Worm (Caenorhabditis elegans): Measurements from ENCODE around the gene T16H12.9.

T16H12.9 gene

DNA sequence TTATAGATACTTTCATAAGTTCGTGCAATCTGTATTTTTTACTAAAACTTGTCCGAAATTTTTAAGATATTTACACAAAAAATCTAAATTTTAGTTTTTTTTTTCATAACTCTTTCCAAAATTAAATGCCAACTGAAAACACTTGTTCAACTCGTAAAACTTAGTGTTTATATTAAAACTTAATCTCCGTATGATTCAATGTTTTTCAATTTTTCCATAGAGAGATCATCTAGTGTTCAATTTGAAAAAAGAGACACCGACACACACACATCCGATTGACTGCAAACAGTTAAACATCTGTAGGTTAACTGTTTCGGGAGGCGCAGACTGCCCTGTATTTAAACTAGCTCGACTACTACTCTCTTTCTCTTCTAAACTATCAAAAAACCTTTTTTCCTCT, at the start of gene T16H12.9:
Gene T16H12.9, plus strand, starts transcription at position 301 of the 400 bp plus-strand sequence.
- TF ChIP-seq nhr-19 (GFP tag; conservative IDR thresholded peaks at IDR 0.05) (no peak), grh-1 (GFP tag; IDR thresholded peaks at IDR 0.05) (no peak), irx-1 (tag; optimal IDR thresholded peaks at IDR 0.05) (no peak), mef-2 (tag; optimal IDR thresholded peaks at IDR 0.05) (no peak), snu-23 (GFP tag; optimal IDR thresholded peaks at IDR 0.05) (no peak), tlp-1 (tag; optimal IDR thresholded peaks at IDR 0.05) (no peak), fkh-4 (tag; optimal IDR thresholded peaks at IDR 0.05; ENCODE audit: borderline replicate concordance) (no peak), hpl-2 (GFP tag; optimal IDR thresholded peaks at IDR 0.05) (no peak), unc-62 (GFP tag; optimal IDR thresholded peaks at IDR 0.05) (no peak), pax-3 (tag; optimal IDR thresholded peaks at IDR 0.05) (no peak), unc-86 (tag; optimal IDR thresholded peaks at IDR 0.05) (no peak), isw-1 (GFP tag; IDR thresholded peaks at IDR 0.05) (no peak), fos-1 (tag; optimal IDR thresholded peaks at IDR 0.05) (no peak)

DNA sequence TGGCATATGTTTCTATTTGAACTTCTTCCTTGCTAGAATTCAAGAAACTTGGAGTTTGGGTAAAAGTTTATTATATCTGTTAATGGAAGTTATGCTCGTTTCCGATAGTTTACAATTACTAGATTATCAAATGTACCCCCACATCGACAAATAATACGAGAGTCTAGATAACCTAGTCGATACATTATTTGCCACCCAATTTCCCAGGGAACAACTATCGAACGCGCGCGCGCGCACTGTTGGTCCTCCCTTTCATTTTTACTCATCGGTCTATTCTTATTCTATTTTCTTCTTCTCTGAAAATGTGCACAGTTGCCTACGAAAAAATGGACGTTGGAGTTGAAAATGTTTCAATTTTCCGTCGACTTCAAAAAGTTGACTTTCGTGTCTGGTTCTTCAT, 48.5 kb upstream of the T16H12.9 start, which contains the start of gene T16G12.13:
Gene T16G12.13, plus strand, starts transcription at position 293 of the 400 bp plus-strand sequence.
- TF ChIP-seq mef-2 (tag; optimal IDR thresholded peaks at IDR 0.05), result no peak
- TF ChIP-seq isw-1 (GFP tag; IDR thresholded peaks at IDR 0.05), result no peak
- no peak for TF ChIP-seq sptf-1 (tag; optimal IDR thresholded peaks at IDR 0.05)
- no peak for TF ChIP-seq skn-1 (tag; optimal IDR thresholded peaks at IDR 0.05)
- TF ChIP-seq hpl-2 (GFP tag; optimal IDR thresholded peaks at IDR 0.05), result no peak
- no peak for TF ChIP-seq blmp-1 (tag; optimal IDR thresholded peaks at IDR 0.05)
- no peak for TF ChIP-seq ama-1 (optimal IDR thresholded peaks at IDR 0.05)
- no peak for TF ChIP-seq nhr-47 (tag; optimal IDR thresholded peaks at IDR 0.05)
- no peak for TF ChIP-seq ceh-90 (tag; optimal IDR thresholded peaks at IDR 0.05)
- no peak for TF ChIP-seq snu-23 (GFP tag; optimal IDR thresholded peaks at IDR 0.05)
- no peak for TF ChIP-seq sox-4 (tag; optimal IDR thresholded peaks at IDR 0.05)
- no peak for TF ChIP-seq pag-3 (tag; optimal IDR thresholded peaks at IDR 0.05; ENCODE audit: borderline replicate concordance, insufficient read depth)
- no peak for TF ChIP-seq unc-130 (tag; optimal IDR thresholded peaks at IDR 0.05)
- no peak for TF ChIP-seq alr-1 (tag; optimal IDR thresholded peaks at IDR 0.05; ENCODE audit: borderline replicate concordance)
- TF ChIP-seq nhr-85 (tag), result no peak
- no peak for TF ChIP-seq xbp-1 (tag; optimal IDR thresholded peaks at IDR 0.05)
- TF ChIP-seq sup-37 (GFP tag; optimal IDR thresholded peaks at IDR 0.05), result no peak

DNA sequence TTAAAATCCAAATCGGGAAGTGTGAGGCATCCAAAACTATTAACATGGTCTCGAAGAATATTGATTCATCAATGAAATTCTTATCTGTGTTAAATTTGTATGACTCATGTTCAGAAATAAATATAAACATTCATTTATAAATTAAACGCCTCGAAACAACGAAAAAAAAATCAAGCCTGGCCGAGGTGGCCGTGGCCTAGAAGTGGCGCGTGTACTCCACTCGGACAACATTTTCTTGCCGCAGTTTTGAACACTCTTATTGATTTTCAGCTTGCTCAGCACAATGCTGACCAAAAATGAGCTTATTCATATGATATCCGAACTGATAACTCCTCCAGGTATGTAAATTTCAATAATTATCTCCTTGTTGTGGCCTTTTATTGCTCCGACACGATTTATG, 45.0 kb upstream of the T16H12.9 start, which contains the start of gene ekl-6:
Gene ekl-6, plus strand, starts transcription at position 265 of the 400 bp plus-strand sequence.
- no peak for TF ChIP-seq zag-1 (tag; optimal IDR thresholded peaks at IDR 0.05)
- peak; percentile 36 for TF ChIP-seq sup-37 (GFP tag; optimal IDR thresholded peaks at IDR 0.05)
- TF ChIP-seq lin-13 (GFP tag; optimal IDR thresholded peaks at IDR 0.05), result peak; percentile 25
- TF ChIP-seq lsy-2 (tag; optimal IDR thresholded peaks at IDR 0.05), result peak in 1 of 2 experiments; percentile 71
- TF ChIP-seq pax-3 (tag; optimal IDR thresholded peaks at IDR 0.05), result peak; percentile 77
- peak in 1 of 2 experiments; percentile 89 for TF ChIP-seq ztf-11 (tag; optimal IDR thresholded peaks at IDR 0.05)
- peak in 2 of 3 experiments; percentile 26 to 39 for TF ChIP-seq ceh-82 (tag; optimal IDR thresholded peaks at IDR 0.05)
- TF ChIP-seq Y116A8C.19 (tag; optimal IDR thresholded peaks at IDR 0.05; ENCODE audit: borderline replicate concordance), result peak; percentile 48
- peak; percentile 75 for TF ChIP-seq nhr-20 (tag; optimal IDR thresholded peaks at IDR 0.05)
- no peak for TF ChIP-seq fkh-10 (GFP tag; optimal IDR thresholded peaks at IDR 0.05)
- no peak for TF ChIP-seq unc-30 (tag; optimal IDR thresholded peaks at IDR 0.05)
- peak; percentile 44 to 67 for TF ChIP-seq efl-1 (optimal IDR thresholded peaks at IDR 0.05)
- peak; percentile 56 to 93 for TF ChIP-seq efl-1 (GFP tag; optimal IDR thresholded peaks at IDR 0.05 in 1 of 2)
- peak; percentile 39 to 41 for TF ChIP-seq lin-35 (GFP tag; optimal IDR thresholded peaks at IDR 0.05)
- TF ChIP-seq alr-1 (tag; optimal IDR thresholded peaks at IDR 0.05; ENCODE audit: borderline replicate concordance), result no peak
- peak; percentile 92 for TF ChIP-seq nhr-85 (tag)
- TF ChIP-seq egl-27 (tag; optimal IDR thresholded peaks at IDR 0.05), result no peak
- TF ChIP-seq elt-2 (tag; optimal IDR thresholded peaks at IDR 0.05), result peak; percentile 37
- TF ChIP-seq aly-2 (tag; optimal IDR thresholded peaks at IDR 0.05), result no peak
- peak; percentile 80 for TF ChIP-seq nhr-47 (tag; optimal IDR thresholded peaks at IDR 0.05)
- no peak for TF ChIP-seq nhr-76 (tag; optimal IDR thresholded peaks at IDR 0.05)
- TF ChIP-seq fkh-4 (tag; optimal IDR thresholded peaks at IDR 0.05; ENCODE audit: borderline replicate concordance), result peak; percentile 87
- TF ChIP-seq F16B12.6 (tag; optimal IDR thresholded peaks at IDR 0.05), result peak; percentile 14
- TF ChIP-seq grh-1 (GFP tag; IDR thresholded peaks at IDR 0.05), result 0 out of 2 replicates have a peak, but pooled peaks have one; percentile 44
- peak; percentile 90 for TF ChIP-seq ceh-90 (tag; optimal IDR thresholded peaks at IDR 0.05)
- peak; percentile 82 for TF ChIP-seq sox-4 (tag; optimal IDR thresholded peaks at IDR 0.05)
- TF ChIP-seq swsn-7 (tag; optimal IDR thresholded peaks at IDR 0.05), result peak; percentile 69
- no peak for TF ChIP-seq ceh-63 (GFP tag; optimal IDR thresholded peaks at IDR 0.05)
- peak; percentile 92 for TF ChIP-seq lir-3 (tag; optimal IDR thresholded peaks at IDR 0.05; ENCODE audit: poor library complexity)
- TF ChIP-seq elt-3 (tag; optimal IDR thresholded peaks at IDR 0.05), result no peak
- peak; percentile 30 for TF ChIP-seq ceh-8 (GFP tag; optimal IDR thresholded peaks at IDR 0.05)
- peak; percentile 81 for TF ChIP-seq C04F5.9 (tag; optimal IDR thresholded peaks at IDR 0.05)
